Fruit fly (Drosophila melanogaster) whole organism, prepupa: ENCODE results near the gene CG32982.

Source experiments
- Blimp-1 ChIP-seq: fragments of 200-800 bp; sonication (Bioruptor generic); optimal IDR thresholded peaks from 3 replicates; lab custom pipeline; 2017; ENCODE audit warnings: missing biosample characterization, missing genetic modification characterization, mild to moderate bottlenecking, moderate library complexity, missing genetic modification reagents
- CG10669 ChIP-seq: fragments of 200-800 bp; sonication (Bioruptor generic); optimal IDR thresholded peaks from 3 replicates; lab custom pipeline; 2018; ENCODE audit warnings: missing biosample characterization, mild to moderate bottlenecking, missing genetic modification characterization, moderate library complexity
- CG11294 ChIP-seq: fragments of 200-800 bp; sonication (Bioruptor generic); IDR thresholded peaks from 2 replicates; pipeline ENCODE4 v1.3.6; 2022; ENCODE audit warnings: missing biosample characterization, missing genetic modification characterization
- CG11762 ChIP-seq: fragments of 200-800 bp; sonication (Bioruptor generic); optimal IDR thresholded peaks from 3 replicates; lab custom pipeline; 2016; ENCODE audit warnings: missing biosample characterization, missing genetic modification characterization; ENCODE audit not compliant: insufficient read depth
- CG15336 ChIP-seq: fragments of 200-800 bp; sonication (Bioruptor generic); IDR thresholded peaks from 2 replicates; pipeline ENCODE4 v1.3.6; 2022; ENCODE audit warnings: missing biosample characterization, missing genetic modification characterization
- CG1621 ChIP-seq: fragments of 200-800 bp; sonication (Bioruptor generic); optimal IDR thresholded peaks from 3 replicates; lab custom pipeline; 2018; ENCODE audit warnings: missing biosample characterization, mild to moderate bottlenecking, missing genetic modification characterization
- CG3032 ChIP-seq: fragments of 200-800 bp; optimal IDR thresholded peaks from 2 replicates; lab custom pipeline; 2019; ENCODE audit warnings: missing biosample characterization, mild to moderate bottlenecking, missing genetic modification characterization, moderate library complexity
- CG31627 ChIP-seq: fragments of 200-800 bp; sonication (Bioruptor generic); optimal IDR thresholded peaks from 3 replicates; lab custom pipeline; 2016; ENCODE audit warnings: missing biosample characterization, missing genetic modification characterization
- CG32006 ChIP-seq: fragments of 200-800 bp; sonication (Bioruptor generic); optimal IDR thresholded peaks from 3 replicates; lab custom pipeline; 2017; ENCODE audit warnings: missing biosample characterization, mild to moderate bottlenecking, missing genetic modification characterization
- CG3919 ChIP-seq: fragments of 200-800 bp; sonication (Bioruptor generic); optimal IDR thresholded peaks from 3 replicates; lab custom pipeline; 2016; ENCODE audit warnings: missing biosample characterization, missing genetic modification characterization
- CG4318 ChIP-seq: fragments of 200-800 bp; sonication (Bioruptor generic); optimal IDR thresholded peaks from 3 replicates; lab custom pipeline; 2017; ENCODE audit warnings: missing biosample characterization, mild to moderate bottlenecking, missing genetic modification characterization
- CG6808 ChIP-seq: fragments of 200-800 bp; sonication (Bioruptor generic); optimal IDR thresholded peaks from 3 replicates; lab custom pipeline; 2017; ENCODE audit warnings: missing biosample characterization, missing genetic modification characterization, mild to moderate bottlenecking, moderate library complexity, missing genetic modification reagents
- CG7368 ChIP-seq: fragments of 200-800 bp; sonication (Bioruptor generic); optimal IDR thresholded peaks from 3 replicates; lab custom pipeline; 2016; ENCODE audit warnings: missing biosample characterization, missing genetic modification characterization
- CG8119 ChIP-seq: fragments of 200-800 bp; sonication (Bioruptor generic); IDR thresholded peaks from 3 replicates; pipeline ENCODE4 v1.3.6; 2022; ENCODE audit warnings: missing biosample characterization, missing genetic modification characterization
- CG8319 ChIP-seq: fragments of 200-800 bp; sonication (Bioruptor generic); optimal IDR thresholded peaks from 3 replicates; lab custom pipeline; 2016; ENCODE audit warnings: missing biosample characterization, missing genetic modification characterization
- CG9139 ChIP-seq: fragments of 200-800 bp; sonication (Bioruptor generic); optimal IDR thresholded peaks from 3 replicates; lab custom pipeline; 2017; ENCODE audit warnings: missing biosample characterization, mild to moderate bottlenecking, missing genetic modification characterization
- Eip78C ChIP-seq: fragments of 200-800 bp; sonication (Bioruptor generic); peaks from one replicate; lab custom pipeline; 2016; ENCODE audit warnings: missing biosample characterization, missing genetic modification characterization
- Eip93F ChIP-seq: fragments of 200-800 bp; sonication (Bioruptor generic); optimal IDR thresholded peaks from 2 replicates; lab custom pipeline; 2016; ENCODE audit warnings: missing biosample characterization, mild to moderate bottlenecking, missing genetic modification characterization
- Ets21C ChIP-seq: fragments of 200-800 bp; sonication (Bioruptor generic); optimal IDR thresholded peaks from 3 replicates; lab custom pipeline; 2016; ENCODE audit warnings: missing biosample characterization, missing genetic modification characterization
- Ets96B ChIP-seq: fragments of 200-800 bp; optimal IDR thresholded peaks from 2 replicates; lab custom pipeline; 2019; ENCODE audit warnings: missing biosample characterization, mild to moderate bottlenecking, missing genetic modification characterization, moderate library complexity
- Gug ChIP-seq: fragments of 200-800 bp; sonication (Bioruptor generic); IDR thresholded peaks from 2 replicates; pipeline ENCODE4 v1.3.6; 2022; ENCODE audit warnings: missing biosample characterization, missing genetic modification characterization
- Hr39 ChIP-seq: fragments of 200-800 bp; sonication (Bioruptor generic); optimal IDR thresholded peaks from 2 replicates; lab custom pipeline; 2016; ENCODE audit warnings: missing biosample characterization, missing genetic modification characterization
- Hr4 ChIP-seq: fragments of 200-800 bp; sonication (Bioruptor generic); optimal IDR thresholded peaks from 3 replicates; lab custom pipeline; 2016; ENCODE audit warnings: missing biosample characterization, missing genetic modification characterization
- Lpt ChIP-seq: fragments of 200-800 bp; sonication (Bioruptor generic); optimal IDR thresholded peaks from 3 replicates; lab custom pipeline; 2016; ENCODE audit warnings: missing biosample characterization, missing genetic modification characterization
- Met ChIP-seq: fragments of 200-800 bp; sonication (Bioruptor generic); optimal IDR thresholded peaks from 3 replicates; lab custom pipeline; 2016; ENCODE audit warnings: missing biosample characterization, missing genetic modification characterization
- OdsH ChIP-seq: fragments of 200-800 bp; sonication (Bioruptor generic); optimal IDR thresholded peaks from 3 replicates; lab custom pipeline; 2016; ENCODE audit warnings: missing biosample characterization, missing genetic modification characterization
- Sox102F ChIP-seq: fragments of 200-800 bp; sonication (Bioruptor generic); optimal IDR thresholded peaks from 2 replicates; lab custom pipeline; 2016; ENCODE audit warnings: missing biosample characterization, mild to moderate bottlenecking, missing genetic modification characterization
- Sox14 ChIP-seq: fragments of 200-800 bp; sonication (Bioruptor generic); optimal IDR thresholded peaks from 3 replicates; lab custom pipeline; 2016; ENCODE audit warnings: missing biosample characterization, missing genetic modification characterization
- Sox15 ChIP-seq: fragments of 200-800 bp; sonication (Bioruptor generic); optimal IDR thresholded peaks from 3 replicates; lab custom pipeline; 2016; ENCODE audit warnings: missing biosample characterization, missing genetic modification characterization
- acj6 ChIP-seq: fragments of 200-800 bp; sonication (Bioruptor generic); optimal IDR thresholded peaks from 3 replicates; lab custom pipeline; 2016; ENCODE audit warnings: missing biosample characterization, missing genetic modification characterization
- dac ChIP-seq: fragments of 200-800 bp; sonication (Bioruptor generic); optimal IDR thresholded peaks from 2 replicates; lab custom pipeline; 2017; ENCODE audit warnings: missing biosample characterization, mild to moderate bottlenecking, missing genetic modification characterization
- dsx ChIP-seq: fragments of 200-800 bp; optimal IDR thresholded peaks from 3 replicates; lab custom pipeline; 2019; ENCODE audit warnings: missing biosample characterization, mild to moderate bottlenecking, missing genetic modification characterization, moderate library complexity; ENCODE audit not compliant: poor library complexity, severe bottlenecking
- eg ChIP-seq: fragments of 200-800 bp; sonication (Bioruptor generic); IDR thresholded peaks from 3 replicates; pipeline ENCODE4 v1.3.6; 2022; ENCODE audit warnings: missing biosample characterization, missing genetic modification characterization
- esn ChIP-seq: fragments of 200-800 bp; sonication (Bioruptor generic); optimal IDR thresholded peaks from 2 replicates; lab custom pipeline; 2016; ENCODE audit warnings: missing biosample characterization, mild to moderate bottlenecking, missing genetic modification characterization, moderate library complexity
- fd59A ChIP-seq: fragments of 200-800 bp; sonication (Bioruptor generic); optimal IDR thresholded peaks from 2 replicates; lab custom pipeline; 2017; ENCODE audit warnings: missing biosample characterization, mild to moderate bottlenecking, missing genetic modification characterization, missing genetic modification reagents
- fd85E ChIP-seq: fragments of 200-800 bp; sonication (Bioruptor generic); optimal IDR thresholded peaks from 3 replicates; lab custom pipeline; 2016; ENCODE audit warnings: missing biosample characterization, missing genetic modification characterization
- fkh ChIP-seq: fragments of 200-800 bp; sonication (Bioruptor generic); optimal IDR thresholded peaks from 3 replicates; lab custom pipeline; 2017; ENCODE audit warnings: missing biosample characterization, mild to moderate bottlenecking, missing genetic modification characterization, moderate library complexity
- lz ChIP-seq: fragments of 200-800 bp; sonication (Bioruptor generic); optimal IDR thresholded peaks from 3 replicates; lab custom pipeline; 2016; ENCODE audit warnings: missing biosample characterization, missing genetic modification characterization
- net ChIP-seq: fragments of 200-800 bp; sonication (Bioruptor generic); optimal IDR thresholded peaks from 3 replicates; lab custom pipeline; 2016; ENCODE audit warnings: missing biosample characterization, missing genetic modification characterization
- pdm3 ChIP-seq: fragments of 200-800 bp; sonication (Bioruptor generic); optimal IDR thresholded peaks from 3 replicates; lab custom pipeline; 2016; ENCODE audit warnings: missing biosample characterization, missing genetic modification characterization
- salr ChIP-seq, 2 experiments: fragments of 200-800 bp; sonication (Bioruptor generic); optimal IDR thresholded peaks; 3 replicates each; lab custom pipeline; 2016 to 2018; ENCODE audit warnings: missing biosample characterization in 2 of 2, missing genetic modification characterization in 2 of 2, mild to moderate bottlenecking in 1 of 2
- spab ChIP-seq: fragments of 200-800 bp; sonication (Bioruptor generic); optimal IDR thresholded peaks from 2 replicates; lab custom pipeline; 2017; ENCODE audit warnings: missing biosample characterization, mild to moderate bottlenecking, missing genetic modification characterization, missing genetic modification reagents
- ss ChIP-seq, 2 experiments: fragments of 200-800 bp; sonication (Bioruptor generic); optimal IDR thresholded peaks; 2 replicates in 1 of 2; 3 replicates in 1 of 2; lab custom pipeline; 2017 to 2018; ENCODE audit warnings: mild to moderate bottlenecking in 2 of 2, missing biosample characterization in 2 of 2, missing genetic modification characterization in 2 of 2, moderate library complexity in 1 of 2
- svp ChIP-seq: fragments of 200-800 bp; sonication (Bioruptor generic); peaks from one replicate; lab custom pipeline; 2016; ENCODE audit warnings: missing biosample characterization, missing genetic modification characterization
- topi ChIP-seq: fragments of 200-800 bp; sonication (Bioruptor generic); optimal IDR thresholded peaks from 3 replicates; lab custom pipeline; 2016; ENCODE audit warnings: missing biosample characterization, missing genetic modification characterization
- vri ChIP-seq: fragments of 200-800 bp; sonication (Bioruptor generic); optimal IDR thresholded peaks from 3 replicates; lab custom pipeline; 2016; ENCODE audit warnings: missing biosample characterization, mild to moderate bottlenecking, missing genetic modification characterization

The CG32982 gene

dm6 chr2L:9127072-9127646 lies 1.6 kb downstream of the CG32982 start (continued):
- TF ChIP-seq svp (peak; percentile 52), CG11762 (GFP tag; lab: Kevin White, UChicago) (no peak), dsx (GFP tag; lab: Kevin White, UChicago) (no peak), CG32006 (no peak)

- TF ChIP-seq fkh (GFP tag; lab: Kevin White, UChicago) (peak; percentile 8), Ets96B (tag; lab: Kevin White, UChicago) (no peak)
Measured at dm6 chr2L:9130934-9131333, 5.4 kb downstream of the CG32982 start.

dm6 chr2L:9133169-9133568 lies 7.6 kb downstream of the CG32982 start:
- peak; percentile 36 for TF ChIP-seq Hr4 (GFP tag; lab: Kevin White, UChicago)
- TF ChIP-seq CG6808 (GFP tag; lab: Kevin White, UChicago) = peak; percentile 55
- TF ChIP-seq CG1621 (tag; lab: Kevin White, UChicago) = peak; percentile 34
- peak; percentile 48 for TF ChIP-seq CG9139 (GFP tag; lab: Kevin White, UChicago)
- TF ChIP-seq dsx (GFP tag; lab: Kevin White, UChicago) = peak; percentile 70
- TF ChIP-seq fd85E = no peak
- no peak for TF ChIP-seq Eip93F (GFP tag; lab: Kevin White, UChicago)
- TF ChIP-seq CG4318 (GFP tag; lab: Kevin White, UChicago) = peak; percentile 40
- TF ChIP-seq lz (GFP tag; lab: Kevin White, UChicago) = peak; percentile 33
- TF ChIP-seq esn (GFP tag; lab: Kevin White, UChicago) = peak; percentile 63
- TF ChIP-seq CG15336 (GFP tag; lab: Robert Waterston, UW) = peak; percentile 82
- TF ChIP-seq CG10669 (GFP tag; lab: Kevin White, UChicago) = peak; percentile 55
- peak; percentile 51 for TF ChIP-seq Met (GFP tag; lab: Kevin White, UChicago)
- TF ChIP-seq Gug (GFP tag; lab: Robert Waterston, UW) = peak; percentile 38
- TF ChIP-seq CG11294 (GFP tag; lab: Robert Waterston, UW) = no peak
- no peak for TF ChIP-seq dac (GFP tag; lab: Kevin White, UChicago)
- peak; percentile 27 for TF ChIP-seq CG8319
- peak; percentile 12 for TF ChIP-seq Sox14 (GFP tag; lab: Kevin White, UChicago)
- TF ChIP-seq CG7368 (GFP tag; lab: Kevin White, UChicago) = peak; percentile 49
- peak; percentile 75 for TF ChIP-seq eg (GFP tag; lab: Robert Waterston, UW)
- peak in 1 of 2 experiments; percentile 48 for TF ChIP-seq salr (GFP tag; optimal IDR thresholded peaks at IDR 0.05; lab: Kevin White, UChicago)
- peak; percentile 15 for TF ChIP-seq fd59A (GFP tag; lab: Kevin White, UChicago)
- no peak for TF ChIP-seq Blimp-1 (GFP tag; lab: Kevin White, UChicago)
- peak; percentile 22 for TF ChIP-seq Lpt
- peak; percentile 63 for TF ChIP-seq acj6 (GFP tag; lab: Kevin White, UChicago)
- TF ChIP-seq svp = peak; percentile 24
- peak; percentile 71 for TF ChIP-seq CG3919 (GFP tag; lab: Kevin White, UChicago)
- TF ChIP-seq fkh (GFP tag; lab: Kevin White, UChicago) = no peak
- TF ChIP-seq Hr39 = no peak
- TF ChIP-seq net = peak; percentile 55
- TF ChIP-seq CG8119 (GFP tag; lab: Robert Waterston, UW) = peak; percentile 68
- TF ChIP-seq spab (GFP tag; lab: Kevin White, UChicago) = peak; percentile 60
- TF ChIP-seq CG3032 (tag; lab: Kevin White, UChicago) = peak; percentile 73
- TF ChIP-seq Eip78C = peak; percentile 91
- TF ChIP-seq Sox15 = no peak
- peak; percentile 36 for TF ChIP-seq Sox102F (GFP tag; lab: Kevin White, UChicago)
- peak; percentile 69 for TF ChIP-seq CG32006
- peak; percentile 39 for TF ChIP-seq pdm3 (GFP tag; lab: Kevin White, UChicago)
- no peak for TF ChIP-seq vri (GFP tag; lab: Kevin White, UChicago)
- TF ChIP-seq OdsH (GFP tag; lab: Kevin White, UChicago) = peak; percentile 70
- TF ChIP-seq CG11762 (GFP tag; lab: Kevin White, UChicago) = peak; percentile 44
- no peak for TF ChIP-seq CG31627 (GFP tag; lab: Kevin White, UChicago)
- TF ChIP-seq topi = peak; percentile 27
- peak; percentile 57 to 62 for TF ChIP-seq ss (GFP tag; optimal IDR thresholded peaks at IDR 0.05; lab: Kevin White, UChicago)
- TF ChIP-seq Ets21C (GFP tag; lab: Kevin White, UChicago) = no peak
